Worm (Caenorhabditis elegans): ENCODE data around the gene meg-2.

meg-2 gene

ce11 chrX:13926029-13926428 is at the start of gene meg-2:
Gene meg-2 (minus strand): TSS chrX:13926129.
- no peak for TF ChIP-seq F13H6.1 (tag; optimal IDR thresholded peaks at IDR 0.05)
- TF ChIP-seq hlh-15 (tag; optimal IDR thresholded peaks at IDR 0.05) = no peak
- TF ChIP-seq unc-55 (GFP tag; optimal IDR thresholded peaks at IDR 0.05) = no peak
- no peak for TF ChIP-seq C38D4.7 (GFP tag; optimal IDR thresholded peaks at IDR 0.05)
- TF ChIP-seq elt-2 (tag; optimal IDR thresholded peaks at IDR 0.05) = no peak

DNA sequence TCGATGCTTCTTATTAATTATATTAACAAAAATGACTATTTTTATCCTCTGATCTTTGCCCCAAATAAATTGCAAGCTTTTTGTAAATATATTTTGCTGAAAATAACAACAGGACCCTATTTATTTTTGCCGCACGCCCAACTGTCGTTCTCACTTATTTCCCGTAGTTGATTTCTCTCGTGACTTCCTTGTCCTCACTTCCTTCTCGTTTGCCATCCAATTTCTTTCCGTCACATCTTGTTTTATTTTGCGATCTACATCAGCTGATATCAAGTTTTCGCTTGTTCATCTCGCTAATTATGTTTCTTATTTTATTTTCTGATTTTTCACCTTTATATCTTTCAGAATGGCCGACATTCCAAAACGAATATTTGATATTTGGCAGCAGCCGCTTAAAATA is 49.4 kb upstream of the meg-2 start, which contains the start of gene F48F7.5:
Gene F48F7.5, plus strand, starts transcription at position 340 of the 400 bp plus-strand sequence.
- TF ChIP-seq fkh-10 (GFP tag; optimal IDR thresholded peaks at IDR 0.05) (no peak), mec-3 (tag; optimal IDR thresholded peaks at IDR 0.05; ENCODE audit: borderline replicate concordance) (no peak), lim-6 (tag; optimal IDR thresholded peaks at IDR 0.05) (no peak), nfya-1 (tag; optimal IDR thresholded peaks at IDR 0.05) (no peak), hlh-13 (GFP tag; optimal IDR thresholded peaks at IDR 0.05) (no peak), hlh-30 (tag; optimal IDR thresholded peaks at IDR 0.05; ENCODE audit: insufficient read depth) (peak; percentile 20), lin-11 (tag; optimal IDR thresholded peaks at IDR 0.05) (no peak)

DNA sequence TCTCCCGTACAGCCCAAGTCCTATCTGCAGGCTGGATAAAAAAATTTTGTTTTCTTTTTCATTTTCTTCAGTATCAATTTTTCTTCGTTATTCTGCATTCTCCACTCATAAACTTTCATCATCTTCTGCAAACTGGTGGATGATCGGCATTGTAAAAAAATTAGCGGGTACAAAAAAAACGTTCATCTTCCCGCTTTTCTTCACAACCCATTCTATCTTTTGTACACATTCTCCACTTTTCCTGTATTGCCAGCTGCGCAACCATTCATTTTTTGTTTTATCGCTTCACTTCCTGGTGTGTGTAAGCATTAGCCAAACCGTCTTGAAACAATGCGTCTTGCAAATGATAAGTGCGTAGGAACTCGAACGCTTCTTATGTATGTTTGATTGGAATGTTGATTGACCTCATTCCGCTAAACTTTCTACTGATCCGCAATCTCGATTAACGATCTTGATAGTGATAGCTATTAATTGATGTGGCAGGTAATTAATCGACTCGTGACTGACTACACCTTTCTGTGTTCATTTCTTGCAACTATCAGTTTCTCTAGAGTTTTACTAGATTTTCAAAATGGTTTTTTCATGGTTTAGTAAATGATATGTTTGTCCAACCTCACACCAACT is 48.6 kb upstream of the meg-2 start:
- TF ChIP-seq madf-2 (tag; optimal IDR thresholded peaks at IDR 0.05) (no peak), unc-55 (GFP tag; optimal IDR thresholded peaks at IDR 0.05) (peak; percentile 66)

ce11 chrX:13973769-13974168 is 47.8 kb upstream of the meg-2 start:
- TF ChIP-seq eyg-1 (tag; optimal IDR thresholded peaks at IDR 0.05) = no peak
- TF ChIP-seq unc-42 (tag; optimal IDR thresholded peaks at IDR 0.05) = peak; percentile 57
- TF ChIP-seq ceh-18 (tag; optimal IDR thresholded peaks at IDR 0.05) = peak; percentile 76
- peak; percentile 27 for TF ChIP-seq unc-55 (GFP tag; optimal IDR thresholded peaks at IDR 0.05)
- TF ChIP-seq ceh-34 (tag; optimal IDR thresholded peaks at IDR 0.05) = peak; percentile 28
- TF ChIP-seq ceh-31 (tag; optimal IDR thresholded peaks at IDR 0.05) = peak; percentile 13
- peak; percentile 7 for TF ChIP-seq tbx-2 (tag; optimal IDR thresholded peaks at IDR 0.05)
- no peak for TF ChIP-seq ceh-22 (tag; optimal IDR thresholded peaks at IDR 0.05)

DNA sequence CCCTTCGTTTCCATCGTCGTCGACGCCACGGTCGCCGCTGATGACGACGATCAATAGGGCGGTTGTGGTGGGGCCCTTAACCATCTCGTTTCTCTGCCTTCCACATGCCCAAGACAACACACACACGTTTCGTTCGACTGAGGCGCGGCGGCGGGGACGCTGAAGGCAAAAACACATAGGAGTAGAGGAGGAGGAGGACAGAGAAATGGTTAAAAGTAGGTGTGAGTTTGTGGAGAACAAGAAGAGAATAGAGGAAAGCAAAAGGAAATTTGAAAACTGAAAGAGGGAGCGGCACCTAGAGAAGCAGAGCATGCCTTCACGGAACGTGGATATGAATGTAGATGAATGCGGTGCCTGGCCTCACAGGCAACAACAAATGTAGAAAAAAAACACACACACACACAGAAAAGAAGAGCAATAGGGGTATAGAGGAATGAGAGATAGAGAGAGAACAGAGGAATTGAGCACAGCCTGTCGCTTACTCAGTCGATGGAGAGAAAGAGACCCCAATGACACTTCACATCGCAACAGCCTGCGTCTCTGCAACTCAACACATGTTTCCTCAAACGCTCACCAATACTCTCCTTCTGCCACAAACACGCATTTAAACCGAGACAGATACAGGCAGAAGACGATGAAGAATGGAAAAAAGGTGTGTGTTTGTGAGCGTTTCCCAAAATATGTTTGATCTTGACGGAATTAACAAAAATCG is 43.5 kb upstream of the meg-2 start:
- peak; percentile 3 for TF ChIP-seq C08G9.2 (tag; optimal IDR thresholded peaks at IDR 0.05)
- TF ChIP-seq ztf-16 (tag; optimal IDR thresholded peaks at IDR 0.05) = peak; percentile 22
- peak; percentile 56 for TF ChIP-seq nfya-1 (tag; optimal IDR thresholded peaks at IDR 0.05)
- TF ChIP-seq pha-2 (tag; optimal IDR thresholded peaks at IDR 0.05) = no peak
- peak; percentile 48 for TF ChIP-seq ceh-31 (tag; optimal IDR thresholded peaks at IDR 0.05)
- peak; percentile 35 for TF ChIP-seq elt-2 (tag; optimal IDR thresholded peaks at IDR 0.05)
- peak; percentile 40 for TF ChIP-seq ceh-14 (tag; optimal IDR thresholded peaks at IDR 0.05)
- peak; percentile 10 for TF ChIP-seq hlh-30 (tag; optimal IDR thresholded peaks at IDR 0.05; ENCODE audit: insufficient read depth)
- peak; percentile 51 for TF ChIP-seq madf-2 (tag; optimal IDR thresholded peaks at IDR 0.05)
- TF ChIP-seq Y22D7AL.16 (tag; optimal IDR thresholded peaks at IDR 0.05) = no peak
- TF ChIP-seq fax-1 (tag; optimal IDR thresholded peaks at IDR 0.05) = no peak
- TF ChIP-seq ets-4 (tag; optimal IDR thresholded peaks at IDR 0.05) = peak; percentile 19
- TF ChIP-seq fkh-6 (tag; optimal IDR thresholded peaks at IDR 0.05) = peak; percentile 38
- TF ChIP-seq unc-86 (tag; optimal IDR thresholded peaks at IDR 0.05) = no peak
- peak; percentile 73 for TF ChIP-seq ceh-18 (tag; optimal IDR thresholded peaks at IDR 0.05)
- peak; percentile 50 for TF ChIP-seq ref-2 (tag; optimal IDR thresholded peaks at IDR 0.05)
- no peak for TF ChIP-seq zip-5 (tag; optimal IDR thresholded peaks at IDR 0.05)
- TF ChIP-seq hlh-8 (tag; optimal IDR thresholded peaks at IDR 0.05) = peak; percentile 11
- TF ChIP-seq rnt-1 (tag; optimal IDR thresholded peaks at IDR 0.05) = no peak
- peak; percentile 71 for TF ChIP-seq unc-55 (GFP tag; optimal IDR thresholded peaks at IDR 0.05)
- TF ChIP-seq ceh-2 (tag; optimal IDR thresholded peaks at IDR 0.05) = peak; percentile 8
- TF ChIP-seq tbx-2 (tag; optimal IDR thresholded peaks at IDR 0.05) = peak; percentile 64
- peak; percentile 45 for TF ChIP-seq unc-42 (tag; optimal IDR thresholded peaks at IDR 0.05)
- no peak for TF ChIP-seq ceh-34 (tag; optimal IDR thresholded peaks at IDR 0.05)

Measured in whole organism, late embryonic.